Worm (Caenorhabditis elegans) whole organism, L1 larva: ENCODE data around the gene cdc-73.

Experiments used
- F16B12.6 ChIP-seq: fragments of 150-350 bp; optimal IDR thresholded peaks from 2 replicates; lab custom pipeline; 2014; ENCODE audit warnings: missing biosample characterization, missing genetic modification characterization
- Y116A8C.19 ChIP-seq: sonication (generic microtip); optimal IDR thresholded peaks from 2 replicates; lab custom pipeline; 2016; ENCODE audit warnings: missing compliant biosample characterization, missing genetic modification characterization, borderline replicate concordance
- aly-2 ChIP-seq: fragments of 150-350 bp; optimal IDR thresholded peaks from 2 replicates; lab custom pipeline; 2014; ENCODE audit warnings: missing biosample characterization, missing genetic modification characterization
- ama-1 ChIP-seq: fragments of 150-350 bp; optimal IDR thresholded peaks from 2 replicates; lab custom pipeline; 2014
- ceh-82 ChIP-seq, 3 experiments: fragments of 150-350 bp in 1 of 3; sonication (generic microtip) in 2 of 3; optimal IDR thresholded peaks; 2 replicates each; lab custom pipeline; 2014 to 2017; ENCODE audit warnings: missing biosample characterization in 3 of 3, missing genetic modification characterization in 3 of 3
- ces-1 ChIP-seq: fragments of 150-350 bp; optimal IDR thresholded peaks from 2 replicates; lab custom pipeline; 2014; ENCODE audit warnings: missing biosample characterization, missing genetic modification reagents, missing genetic modification characterization
- dpl-1 ChIP-seq, 3 experiments: fragments of 150-350 bp in 2 of 3; sonication (generic microtip) in 1 of 3; optimal IDR thresholded peaks; 2 replicates each; lab custom pipeline; 2014 to 2017; ENCODE audit warnings: missing biosample characterization in 3 of 3, missing genetic modification characterization in 3 of 3, missing genetic modification reagents in 3 of 3
- efl-3 ChIP-seq: fragments of 200-800 bp; sonication (Bioruptor generic); optimal IDR thresholded peaks from 2 replicates; lab custom pipeline; 2018; ENCODE audit warnings: mild to moderate bottlenecking, missing genetic modification characterization, missing compliant biosample characterization
- fkh-8 ChIP-seq: sonication (generic microtip); optimal IDR thresholded peaks from 2 replicates; lab custom pipeline; 2016; ENCODE audit warnings: mild to moderate bottlenecking, missing genetic modification characterization, missing compliant biosample characterization
- fos-1 ChIP-seq: fragments of 150-350 bp; optimal IDR thresholded peaks from 2 replicates; lab custom pipeline; 2014; ENCODE audit warnings: missing biosample characterization, missing genetic modification characterization
- hlh-4 ChIP-seq: sonication (generic microtip); optimal IDR thresholded peaks from 2 replicates; lab custom pipeline; 2016; ENCODE audit warnings: mild to moderate bottlenecking, missing genetic modification characterization, missing compliant biosample characterization
- isw-1 ChIP-seq: fragments of 200-800 bp; sonication (Bioruptor generic); IDR thresholded peaks from 2 replicates; pipeline ENCODE4 v1.3.6; 2022; ENCODE audit warnings: missing genetic modification characterization, missing compliant biosample characterization
- jun-1 ChIP-seq: fragments of 150-350 bp; optimal IDR thresholded peaks from 2 replicates; lab custom pipeline; 2014; ENCODE audit warnings: missing biosample characterization, missing genetic modification reagents, missing genetic modification characterization
- lin-13 ChIP-seq: fragments of 150-350 bp; optimal IDR thresholded peaks from 2 replicates; lab custom pipeline; 2014; ENCODE audit warnings: missing biosample characterization, missing genetic modification reagents, missing genetic modification characterization
- lin-14 ChIP-seq: fragments of 200-800 bp; sonication (Bioruptor generic); optimal IDR thresholded peaks from 2 replicates; lab custom pipeline; 2018; ENCODE audit warnings: mild to moderate bottlenecking, missing genetic modification characterization, moderate library complexity, missing compliant biosample characterization
- lin-39 ChIP-seq: fragments of 150-350 bp; optimal IDR thresholded peaks from 2 replicates; lab custom pipeline; 2014; ENCODE audit warnings: missing biosample characterization, missing genetic modification reagents, missing genetic modification characterization
- lsy-2 ChIP-seq, 2 experiments: fragments of 150-350 bp; optimal IDR thresholded peaks; 2 replicates each; lab custom pipeline; 2014; ENCODE audit warnings: missing biosample characterization in 2 of 2, missing genetic modification characterization in 2 of 2
- mdl-1 ChIP-seq, 2 experiments: fragments of 150-350 bp; optimal IDR thresholded peaks; 2 replicates each; lab custom pipeline; 2014 to 2017; ENCODE audit warnings: missing biosample characterization in 2 of 2, missing genetic modification characterization in 2 of 2, inconsistent platforms in 1 of 2
- mep-1 ChIP-seq: fragments of 150-350 bp; optimal IDR thresholded peaks from 2 replicates; lab custom pipeline; 2014; ENCODE audit warnings: missing biosample characterization, missing genetic modification characterization
- nhr-12 ChIP-seq: sonication (generic microtip); optimal IDR thresholded peaks from 2 replicates; lab custom pipeline; 2017; ENCODE audit warnings: missing biosample characterization, missing genetic modification characterization
- nhr-19 ChIP-seq: fragments of 200-800 bp; sonication (Bioruptor generic); conservative IDR thresholded peaks from 2 replicates; pipeline ENCODE4 v1.3.6; 2022; ENCODE audit warnings: missing genetic modification characterization, missing compliant biosample characterization
- nhr-28 ChIP-seq: fragments of 150-350 bp; optimal IDR thresholded peaks from 2 replicates; lab custom pipeline; 2014; ENCODE audit warnings: missing biosample characterization, missing genetic modification characterization
- nhr-71 ChIP-seq: sonication (generic microtip); optimal IDR thresholded peaks from 2 replicates; lab custom pipeline; 2016; ENCODE audit warnings: mild to moderate bottlenecking, missing genetic modification characterization, moderate library complexity, missing compliant biosample characterization
- nhr-76 ChIP-seq: sonication (generic microtip); optimal IDR thresholded peaks from 2 replicates; lab custom pipeline; 2017; ENCODE audit warnings: missing biosample characterization, missing genetic modification characterization
- nhr-77 ChIP-seq: fragments of 150-350 bp; optimal IDR thresholded peaks from 2 replicates; lab custom pipeline; 2014; ENCODE audit warnings: missing biosample characterization, missing genetic modification characterization
- nhr-85 ChIP-seq: sonication (generic microtip); peaks from one replicate; lab custom pipeline; 2016; ENCODE audit warnings: missing genetic modification characterization, inconsistent platforms, missing compliant biosample characterization
- pag-3 ChIP-seq: sonication (generic microtip); optimal IDR thresholded peaks from 2 replicates; lab custom pipeline; 2017; ENCODE audit warnings: missing genetic modification characterization, mild to moderate bottlenecking, missing compliant biosample characterization, antibody characterized with exemption, borderline replicate concordance; ENCODE audit not compliant: insufficient read depth
- pax-3 ChIP-seq: fragments of 200-800 bp; sonication (Bioruptor generic); optimal IDR thresholded peaks from 2 replicates; lab custom pipeline; 2018; ENCODE audit warnings: mild to moderate bottlenecking, missing genetic modification characterization, moderate library complexity, missing compliant biosample characterization
- pqm-1 ChIP-seq: sonication (generic microtip); optimal IDR thresholded peaks from 3 replicates; lab custom pipeline; 2017; ENCODE audit warnings: missing biosample characterization, missing genetic modification characterization
- rnt-1 ChIP-seq: sonication (generic microtip); optimal IDR thresholded peaks from 2 replicates; lab custom pipeline; 2016; ENCODE audit warnings: mild to moderate bottlenecking, missing genetic modification characterization, moderate library complexity, missing compliant biosample characterization
- skn-1 ChIP-seq: fragments of 150-350 bp; optimal IDR thresholded peaks from 2 replicates; lab custom pipeline; 2014; ENCODE audit warnings: missing biosample characterization, missing genetic modification characterization
- snu-23 ChIP-seq: sonication (generic microtip); optimal IDR thresholded peaks from 2 replicates; lab custom pipeline; 2016; ENCODE audit warnings: missing genetic modification characterization, missing compliant biosample characterization
- sox-4 ChIP-seq: sonication (generic microtip); optimal IDR thresholded peaks from 2 replicates; lab custom pipeline; 2016; ENCODE audit warnings: missing genetic modification characterization, missing compliant biosample characterization
- sup-37 ChIP-seq: fragments of 200-800 bp; sonication (Bioruptor generic); optimal IDR thresholded peaks from 2 replicates; lab custom pipeline; 2018; ENCODE audit warnings: mild to moderate bottlenecking, missing genetic modification characterization, missing compliant biosample characterization
- swsn-7 ChIP-seq: sonication (generic microtip); optimal IDR thresholded peaks from 2 replicates; lab custom pipeline; 2016; ENCODE audit warnings: missing genetic modification characterization, missing compliant biosample characterization
- tbx-2 ChIP-seq: sonication (generic microtip); optimal IDR thresholded peaks from 2 replicates; lab custom pipeline; 2016; ENCODE audit warnings: missing genetic modification characterization, missing compliant biosample characterization
- unc-30 ChIP-seq: sonication (generic microtip); optimal IDR thresholded peaks from 2 replicates; lab custom pipeline; 2017; ENCODE audit warnings: missing biosample characterization, missing genetic modification characterization
- xbp-1 ChIP-seq: sonication (generic microtip); optimal IDR thresholded peaks from 2 replicates; lab custom pipeline; 2016; ENCODE audit warnings: missing genetic modification characterization, missing compliant biosample characterization
- ztf-11 ChIP-seq, 2 experiments: sonication (generic microtip); optimal IDR thresholded peaks; 2 replicates each; lab custom pipeline; 2016 to 2017; ENCODE audit warnings: missing genetic modification characterization in 2 of 2, missing biosample characterization in 1 of 2, missing compliant biosample characterization in 1 of 2
- ztf-4 ChIP-seq: fragments of 150-350 bp; optimal IDR thresholded peaks from 2 replicates; lab custom pipeline; 2014; ENCODE audit warnings: missing biosample characterization, missing genetic modification characterization

cdc-73 gene

ce11 chrIV:4014341-4014826, 28.0 kb upstream of the cdc-73 start:
- TF ChIP-seq nhr-71, result peak; percentile 22
- peak; percentile 73 for TF ChIP-seq aly-2 (tag; lab: Kevin White, UChicago)
- TF ChIP-seq lsy-2 (tag; optimal IDR thresholded peaks at IDR 0.05; lab: Kevin White, UChicago), result no peak
- TF ChIP-seq pax-3 (tag; lab: Kevin White, UChicago), result no peak
- peak; percentile 32 for TF ChIP-seq lin-13 (GFP tag; lab: Kevin White, UChicago)
- TF ChIP-seq rnt-1, result peak; percentile 1
- TF ChIP-seq nhr-85 (tag; lab: Kevin White, UChicago), result peak; percentile 78
- no peak for TF ChIP-seq isw-1 (GFP tag; lab: Robert Waterston, UW)
- TF ChIP-seq mdl-1 (tag; optimal IDR thresholded peaks at IDR 0.05; lab: Kevin White, UChicago), result no peak
- no peak for TF ChIP-seq nhr-76 (tag; lab: Kevin White, UChicago)
- TF ChIP-seq nhr-19, result peak; percentile 29

ce11 chrIV:4015660-4016059, 26.7 kb upstream of the cdc-73 start:
- TF ChIP-seq jun-1 (tag; lab: Kevin White, UChicago) (no peak), lin-39 (tag; lab: Kevin White, UChicago) (no peak), tbx-2 (tag; lab: Kevin White, UChicago) (no peak), nhr-85 (tag; lab: Kevin White, UChicago) (peak; percentile 42)

ce11 chrIV:4016723-4017122, 25.7 kb upstream of the cdc-73 start:
- TF ChIP-seq dpl-1 (GFP tag; optimal IDR thresholded peaks at IDR 0.05; lab: Kevin White, UChicago) (no peak), efl-3 (GFP tag; lab: Kevin White, UChicago) (no peak), isw-1 (GFP tag; lab: Robert Waterston, UW) (no peak), pqm-1 (no peak), pax-3 (tag; lab: Kevin White, UChicago) (no peak), hlh-4 (tag; lab: Kevin White, UChicago) (no peak), pag-3 (no peak), snu-23 (GFP tag; lab: Kevin White, UChicago) (no peak), nhr-77 (tag; lab: Kevin White, UChicago) (no peak), nhr-76 (tag; lab: Kevin White, UChicago) (no peak), swsn-7 (tag; lab: Kevin White, UChicago) (no peak), ztf-11 (tag; optimal IDR thresholded peaks at IDR 0.05; lab: Kevin White, UChicago) (no peak), skn-1 (tag; lab: Kevin White, UChicago) (no peak), sox-4 (tag; lab: Kevin White, UChicago) (no peak), lin-14 (no peak), jun-1 (tag; lab: Kevin White, UChicago) (no peak), unc-30 (no peak), rnt-1 (no peak), mep-1 (tag; lab: Kevin White, UChicago) (no peak), fkh-8 (no peak)

ce11 chrIV:4018692-4019387, 23.5 kb upstream of the cdc-73 start:
- TF ChIP-seq pag-3, result peak; percentile 42
- peak; percentile 3; the same call in 1 of the 2 replicates for TF ChIP-seq isw-1 (GFP tag; lab: Robert Waterston, UW)
- TF ChIP-seq nhr-76 (tag; lab: Kevin White, UChicago), result no peak
- no peak for TF ChIP-seq xbp-1
- peak; percentile 58 for TF ChIP-seq nhr-85 (tag; lab: Kevin White, UChicago)
- no peak for TF ChIP-seq ama-1 (lab: Kevin White, UChicago)
- TF ChIP-seq fos-1 (tag; lab: Kevin White, UChicago), result no peak
- peak; percentile 54 for TF ChIP-seq lin-14
- no peak for TF ChIP-seq ztf-4 (tag; lab: Kevin White, UChicago)
- TF ChIP-seq sup-37, result no peak
- TF ChIP-seq nhr-28 (tag; lab: Kevin White, UChicago), result no peak
- no peak for TF ChIP-seq nhr-12 (tag; lab: Kevin White, UChicago)
- TF ChIP-seq ces-1 (GFP tag; lab: Kevin White, UChicago), result no peak
- TF ChIP-seq F16B12.6 (tag; lab: Kevin White, UChicago), result no peak
- TF ChIP-seq Y116A8C.19 (tag; lab: Kevin White, UChicago), result no peak
- peak in 1 of 3 experiments; percentile 24 for TF ChIP-seq ceh-82 (tag; optimal IDR thresholded peaks at IDR 0.05; lab: Kevin White, UChicago)
